Worm (Caenorhabditis elegans): ENCODE measurements around the gene T23B12.5.

T23B12.5 gene

DNA sequence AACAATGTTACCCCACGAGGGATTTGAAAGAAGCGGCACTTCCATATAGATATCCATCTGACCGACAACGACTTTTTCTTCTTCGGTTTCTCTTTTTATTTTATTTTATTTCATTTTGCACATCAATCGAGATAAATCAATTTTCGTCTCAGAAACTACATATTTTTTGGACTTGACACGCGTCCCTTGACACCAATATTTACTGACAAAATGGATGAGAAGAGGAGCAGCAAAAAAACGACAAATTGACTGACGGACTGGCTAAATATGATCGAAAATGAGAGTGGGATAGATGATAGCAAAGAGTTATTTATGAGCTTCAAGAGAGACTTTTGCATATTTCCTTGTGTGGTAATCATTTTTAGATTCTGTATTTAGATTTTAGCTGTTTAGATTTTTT is 10.5 kb downstream of the T23B12.5 start:
- no peak for TF ChIP-seq tbx-37 (GFP tag; conservative IDR thresholded peaks at IDR 0.05)
- TF ChIP-seq hmg-4 (GFP tag; optimal IDR thresholded peaks at IDR 0.05) = no peak
- TF ChIP-seq sea-1 (GFP tag; conservative IDR thresholded peaks at IDR 0.05) = no peak
- no peak for TF ChIP-seq aly-1 (tag; optimal IDR thresholded peaks at IDR 0.05)
- no peak for TF ChIP-seq pes-1 (GFP tag; IDR thresholded peaks at IDR 0.05)

DNA sequence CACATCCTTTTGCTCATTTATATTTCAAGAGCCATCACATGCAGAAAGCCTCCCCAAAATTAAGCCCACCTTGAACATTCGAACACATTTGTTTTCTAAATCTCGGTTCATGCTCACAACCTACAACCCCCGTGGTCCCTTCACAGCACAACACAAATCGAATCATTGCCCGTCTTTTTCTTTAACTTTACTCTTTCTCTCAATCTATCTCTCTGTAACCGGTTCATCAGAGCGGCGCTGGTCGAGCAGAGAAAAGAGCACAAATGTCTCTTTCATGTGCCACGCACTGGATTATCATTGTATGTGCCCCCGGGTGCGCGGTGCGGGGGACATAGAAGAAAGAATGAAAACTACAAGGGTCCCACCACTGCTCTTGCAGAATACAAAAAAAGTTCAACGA is 12.5 kb downstream of the T23B12.5 start:
- TF ChIP-seq aly-1 (tag; optimal IDR thresholded peaks at IDR 0.05) (no peak), F13C5.2 (tag; optimal IDR thresholded peaks at IDR 0.05) (no peak), tbx-11 (GFP tag; IDR thresholded peaks at IDR 0.05) (no peak), tra-4 (tag; optimal IDR thresholded peaks at IDR 0.05) (no peak), tbx-37 (GFP tag; conservative IDR thresholded peaks at IDR 0.05) (no peak), ceh-13 (GFP tag; optimal IDR thresholded peaks at IDR 0.05) (no peak), hnd-1 (tag; optimal IDR thresholded peaks at IDR 0.05) (no peak), sea-1 (GFP tag; conservative IDR thresholded peaks at IDR 0.05) (no peak)

DNA sequence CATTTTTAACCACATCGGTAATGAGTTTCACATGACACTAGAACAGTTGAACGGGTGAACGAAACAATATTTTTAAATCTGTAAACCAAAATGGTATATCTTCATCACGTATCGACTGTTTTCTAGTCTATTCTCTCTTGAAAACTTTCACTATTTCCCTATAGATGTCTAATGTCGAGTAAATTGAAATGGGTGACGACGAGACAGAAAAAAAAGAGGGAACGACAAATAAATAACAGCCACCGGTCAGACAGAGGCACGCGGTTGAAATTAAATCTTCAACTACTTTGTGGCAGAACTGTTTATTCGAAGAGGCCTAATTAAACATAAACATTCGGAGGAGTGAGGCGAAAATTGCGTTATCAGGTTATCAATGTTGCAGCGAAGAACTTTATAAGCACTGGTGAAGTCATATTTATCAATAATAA is 13.4 kb downstream of the T23B12.5 start:
- TF ChIP-seq hmbx-1 (tag; optimal IDR thresholded peaks at IDR 0.05) = no peak
- no peak for TF ChIP-seq ama-1 (optimal IDR thresholded peaks at IDR 0.05)
- TF ChIP-seq tbx-11 (GFP tag; IDR thresholded peaks at IDR 0.05) = no peak
- TF ChIP-seq tbx-37 (GFP tag; conservative IDR thresholded peaks at IDR 0.05) = no peak
- TF ChIP-seq hnd-1 (tag; optimal IDR thresholded peaks at IDR 0.05) = no peak
- no peak for TF ChIP-seq F13C5.2 (tag; optimal IDR thresholded peaks at IDR 0.05)
- TF ChIP-seq hmg-4 (GFP tag; optimal IDR thresholded peaks at IDR 0.05) = no peak
- no peak for TF ChIP-seq ets-7 (tag; optimal IDR thresholded peaks at IDR 0.05)
- TF ChIP-seq tra-4 (tag; optimal IDR thresholded peaks at IDR 0.05) = no peak
- TF ChIP-seq sea-1 (GFP tag; conservative IDR thresholded peaks at IDR 0.05) = no peak
- no peak for TF ChIP-seq ceh-36 (tag; optimal IDR thresholded peaks at IDR 0.05)

ce11 chrV:8431295-8431694 is 16.5 kb downstream of the T23B12.5 start:
- TF ChIP-seq tbx-11 (GFP tag; IDR thresholded peaks at IDR 0.05) (peak; percentile 75), scrt-1 (GFP tag; IDR thresholded peaks at IDR 0.05) (peak; percentile 84), pes-1 (GFP tag; IDR thresholded peaks at IDR 0.05) (peak; percentile 86), tbx-37 (GFP tag; conservative IDR thresholded peaks at IDR 0.05) (peak; percentile 60), flt-1 (GFP tag; IDR thresholded peaks at IDR 0.05) (peak; percentile 80), sea-1 (GFP tag; conservative IDR thresholded peaks at IDR 0.05) (peak; percentile 80)

ce11 chrV:8428585-8429414 is 19.0 kb downstream of the T23B12.5 start:
- TF ChIP-seq ama-1 (optimal IDR thresholded peaks at IDR 0.05) = no peak
- no peak for TF ChIP-seq scrt-1 (GFP tag; IDR thresholded peaks at IDR 0.05)
- TF ChIP-seq ceh-36 (tag; optimal IDR thresholded peaks at IDR 0.05) = no peak
- TF ChIP-seq hmbx-1 (tag; optimal IDR thresholded peaks at IDR 0.05) = no peak
- no peak for TF ChIP-seq tbx-37 (GFP tag; conservative IDR thresholded peaks at IDR 0.05)
- no peak for TF ChIP-seq hnd-1 (tag; optimal IDR thresholded peaks at IDR 0.05)

- no peak for TF ChIP-seq tbx-11 (GFP tag; IDR thresholded peaks at IDR 0.05)
- TF ChIP-seq sea-1 (GFP tag; conservative IDR thresholded peaks at IDR 0.05) = no peak
- no peak for TF ChIP-seq tbx-37 (GFP tag; conservative IDR thresholded peaks at IDR 0.05)
- no peak for TF ChIP-seq tra-4 (tag; optimal IDR thresholded peaks at IDR 0.05)
- no peak for TF ChIP-seq ceh-13 (GFP tag; optimal IDR thresholded peaks at IDR 0.05)
- no peak for TF ChIP-seq aly-1 (tag; optimal IDR thresholded peaks at IDR 0.05)
- no peak for TF ChIP-seq hmbx-1 (tag; optimal IDR thresholded peaks at IDR 0.05)
- no peak for TF ChIP-seq ama-1 (optimal IDR thresholded peaks at IDR 0.05)
- TF ChIP-seq ets-7 (tag; optimal IDR thresholded peaks at IDR 0.05) = no peak
- TF ChIP-seq F13C5.2 (tag; optimal IDR thresholded peaks at IDR 0.05) = no peak
- TF ChIP-seq B0310.2 (tag; optimal IDR thresholded peaks at IDR 0.05) = no peak
These were observed 20.9 kb downstream of the T23B12.5 start for ce11 chrV:8426741-8427457.

DNA sequence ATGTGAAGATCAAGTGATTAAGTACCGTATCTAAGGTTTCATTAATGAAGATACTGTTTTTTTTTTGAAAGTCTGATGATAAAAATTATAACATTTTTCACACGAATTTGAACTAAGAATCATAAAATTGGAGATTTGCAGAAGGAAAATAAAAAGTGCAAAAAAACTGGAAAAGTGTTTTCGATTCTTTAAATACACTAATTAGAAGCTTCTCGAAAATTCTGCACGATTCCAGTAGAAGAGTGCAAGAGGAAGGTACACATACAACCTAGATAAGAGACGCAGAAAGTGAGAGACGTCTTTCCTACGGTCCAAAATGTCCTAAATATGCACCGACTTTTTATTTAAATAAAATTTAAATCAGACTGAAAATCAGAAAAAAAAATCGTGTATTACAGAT is 21.6 kb downstream of the T23B12.5 start:
- TF ChIP-seq hmbx-1 (tag; optimal IDR thresholded peaks at IDR 0.05) (no peak), ama-1 (optimal IDR thresholded peaks at IDR 0.05) (no peak), ets-7 (tag; optimal IDR thresholded peaks at IDR 0.05) (no peak), tra-4 (tag; optimal IDR thresholded peaks at IDR 0.05) (no peak), pes-1 (GFP tag; IDR thresholded peaks at IDR 0.05) (no peak), ceh-13 (GFP tag; optimal IDR thresholded peaks at IDR 0.05) (no peak), scrt-1 (GFP tag; IDR thresholded peaks at IDR 0.05) (no peak), tbx-11 (GFP tag; IDR thresholded peaks at IDR 0.05) (no peak), sea-1 (GFP tag; conservative IDR thresholded peaks at IDR 0.05) (no peak), B0310.2 (tag; optimal IDR thresholded peaks at IDR 0.05) (no peak), flt-1 (GFP tag; IDR thresholded peaks at IDR 0.05) (no peak), ceh-36 (tag; optimal IDR thresholded peaks at IDR 0.05) (no peak), F13C5.2 (tag; optimal IDR thresholded peaks at IDR 0.05) (no peak), hmg-4 (GFP tag; optimal IDR thresholded peaks at IDR 0.05) (no peak), aly-1 (tag; optimal IDR thresholded peaks at IDR 0.05) (no peak), hnd-1 (tag; optimal IDR thresholded peaks at IDR 0.05) (no peak)

All from whole organism, early embryonic.